Worm (Caenorhabditis elegans) whole organism, L2 larva: ENCODE measurements around the gene col-164.

Experiments
- C34F6.9 ChIP-seq: fragments of 150-350 bp; optimal IDR thresholded peaks from 2 replicates; lab custom pipeline; 2014; ENCODE audit warnings: missing biosample characterization, missing genetic modification characterization
- F13H6.1 ChIP-seq: sonication (generic microtip); optimal IDR thresholded peaks from 2 replicates; lab custom pipeline; 2016; ENCODE audit warnings: missing genetic modification characterization, missing compliant biosample characterization
- R02D3.7 ChIP-seq: fragments of 150-350 bp; optimal IDR thresholded peaks from 2 replicates; lab custom pipeline; 2014; ENCODE audit warnings: missing biosample characterization, missing genetic modification characterization
- ama-1 ChIP-seq: fragments of 150-350 bp; optimal IDR thresholded peaks from 2 replicates; lab custom pipeline; 2018; ENCODE audit warnings: inconsistent platforms
- crh-2 ChIP-seq: sonication (generic microtip); optimal IDR thresholded peaks from 2 replicates; lab custom pipeline; 2017; ENCODE audit warnings: missing biosample characterization, missing genetic modification characterization
- dmd-4 ChIP-seq: sonication (generic microtip); optimal IDR thresholded peaks from 2 replicates; lab custom pipeline; 2017; ENCODE audit warnings: missing biosample characterization, missing genetic modification characterization
- egl-27 ChIP-seq: sonication (generic microtip); optimal IDR thresholded peaks from 3 replicates; lab custom pipeline; 2017; ENCODE audit warnings: missing biosample characterization, missing genetic modification reagents, missing genetic modification characterization
- elt-1 ChIP-seq: fragments of 150-350 bp; optimal IDR thresholded peaks from 2 replicates; lab custom pipeline; 2014; ENCODE audit warnings: missing biosample characterization, missing genetic modification characterization
- fos-1 ChIP-seq: fragments of 150-350 bp; optimal IDR thresholded peaks from 2 replicates; lab custom pipeline; 2014; ENCODE audit warnings: missing biosample characterization, missing genetic modification characterization
- gmeb-1 ChIP-seq: fragments of 150-350 bp; optimal IDR thresholded peaks from 2 replicates; lab custom pipeline; 2014; ENCODE audit warnings: missing biosample characterization, missing genetic modification characterization
- lin-11 ChIP-seq: fragments of 150-350 bp; sonication (generic microtip); optimal IDR thresholded peaks from 2 replicates; lab custom pipeline; 2014; ENCODE audit warnings: missing biosample characterization, missing genetic modification characterization, inconsistent platforms, mixed read lengths
- lin-39 ChIP-seq: fragments of 150-350 bp; optimal IDR thresholded peaks from 2 replicates; lab custom pipeline; 2014; ENCODE audit warnings: missing biosample characterization, missing genetic modification reagents, missing genetic modification characterization
- mab-5 ChIP-seq: fragments of 150-350 bp; optimal IDR thresholded peaks from 2 replicates; lab custom pipeline; 2014; ENCODE audit warnings: missing biosample characterization, missing genetic modification characterization
- nhr-129 ChIP-seq: fragments of 150-350 bp; optimal IDR thresholded peaks from 2 replicates; lab custom pipeline; 2014; ENCODE audit warnings: missing biosample characterization, missing genetic modification characterization
- nhr-21 ChIP-seq: fragments of 150-350 bp; optimal IDR thresholded peaks from 2 replicates; lab custom pipeline; 2014; ENCODE audit warnings: missing biosample characterization, missing genetic modification characterization
- nhr-237 ChIP-seq: fragments of 150-350 bp; optimal IDR thresholded peaks from 2 replicates; lab custom pipeline; 2014; ENCODE audit warnings: missing biosample characterization, missing genetic modification characterization
- nhr-25 ChIP-seq: fragments of 150-350 bp; sonication (generic microtip); optimal IDR thresholded peaks from 3 replicates; lab custom pipeline; 2014; ENCODE audit warnings: missing biosample characterization, missing genetic modification characterization
- nhr-6 ChIP-seq: fragments of 150-350 bp; optimal IDR thresholded peaks from 2 replicates; lab custom pipeline; 2014; ENCODE audit warnings: missing biosample characterization, missing genetic modification characterization
- peb-1 ChIP-seq: fragments of 150-350 bp; optimal IDR thresholded peaks from 2 replicates; lab custom pipeline; 2014; ENCODE audit warnings: missing biosample characterization, missing genetic modification characterization
- sem-4 ChIP-seq: fragments of 150-350 bp; optimal IDR thresholded peaks from 2 replicates; lab custom pipeline; 2014; ENCODE audit warnings: missing biosample characterization, missing genetic modification reagents, missing genetic modification characterization
- skn-1 ChIP-seq: sonication (generic microtip); optimal IDR thresholded peaks from 2 replicates; lab custom pipeline; 2017; ENCODE audit warnings: missing biosample characterization, missing genetic modification characterization
- sma-3 ChIP-seq: sonication (generic microtip); optimal IDR thresholded peaks from 2 replicates; lab custom pipeline; 2016; ENCODE audit warnings: missing genetic modification reagents, missing genetic modification characterization, missing compliant biosample characterization
- sma-9 ChIP-seq, 2 experiments: fragments of 150-350 bp in 1 of 2; sonication (generic microtip) in 1 of 2; optimal IDR thresholded peaks; 2 replicates each; lab custom pipeline; 2014 to 2016; ENCODE audit warnings: missing genetic modification characterization in 2 of 2, mild to moderate bottlenecking in 1 of 2, missing biosample characterization in 1 of 2, missing compliant biosample characterization in 1 of 2, missing genetic modification reagents in 1 of 2, moderate library complexity in 1 of 2
- unc-39 ChIP-seq: fragments of 150-350 bp; optimal IDR thresholded peaks from 2 replicates; lab custom pipeline; 2014; ENCODE audit warnings: missing biosample characterization, missing genetic modification characterization
- unc-55 ChIP-seq: fragments of 150-350 bp; sonication (generic microtip); optimal IDR thresholded peaks from 3 replicates; lab custom pipeline; 2014; ENCODE audit warnings: missing biosample characterization, missing genetic modification reagents, missing genetic modification characterization
- zag-1 ChIP-seq: fragments of 150-350 bp; optimal IDR thresholded peaks from 2 replicates; lab custom pipeline; 2014; ENCODE audit warnings: missing biosample characterization, missing genetic modification characterization
- ztf-11 ChIP-seq: sonication (generic microtip); optimal IDR thresholded peaks from 2 replicates; lab custom pipeline; 2017; ENCODE audit warnings: missing biosample characterization, missing genetic modification characterization
- ztf-4 ChIP-seq: fragments of 150-350 bp; optimal IDR thresholded peaks from 2 replicates; lab custom pipeline; 2014; ENCODE audit warnings: missing biosample characterization, missing genetic modification characterization

col-164 gene

DNA sequence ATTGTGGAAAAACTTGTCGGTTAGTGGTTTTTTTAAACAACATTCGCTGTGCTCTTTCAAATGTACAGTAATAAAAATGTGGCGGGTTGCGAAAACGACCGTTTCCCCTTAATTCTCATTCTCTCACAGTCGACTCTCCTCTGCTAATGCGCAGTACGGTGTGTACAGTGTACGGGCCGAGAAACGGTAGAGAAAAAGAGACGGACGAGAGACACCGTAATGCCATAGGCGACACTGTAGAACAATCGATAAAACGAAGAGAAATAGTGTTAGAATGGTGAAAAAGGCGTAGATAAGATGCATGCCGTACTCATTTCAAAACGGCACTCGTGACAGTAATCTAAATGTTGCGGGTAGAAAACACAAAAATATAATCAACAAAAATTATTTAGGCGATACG is 2.8 kb upstream of the col-164 start:
- TF ChIP-seq gmeb-1 (tag; lab: Kevin White, UChicago) (peak; percentile 26), nhr-6 (tag; lab: Kevin White, UChicago) (no peak), F13H6.1 (tag; lab: Kevin White, UChicago) (peak; percentile 22), sma-9 (GFP tag; optimal IDR thresholded peaks at IDR 0.05; lab: Kevin White, UChicago) (peak; percentile 36), sma-9 (tag; optimal IDR thresholded peaks at IDR 0.05; lab: Kevin White, UChicago) (no peak), crh-2 (tag; lab: Kevin White, UChicago) (peak; percentile 33), fos-1 (tag; lab: Kevin White, UChicago) (peak; percentile 39), ztf-11 (tag; lab: Kevin White, UChicago) (no peak), skn-1 (no peak), nhr-25 (peak; percentile 33), C34F6.9 (tag; lab: Kevin White, UChicago) (peak; percentile 11), nhr-129 (tag; lab: Kevin White, UChicago) (peak; percentile 54), ama-1 (lab: Kevin White, UChicago) (no peak)

DNA sequence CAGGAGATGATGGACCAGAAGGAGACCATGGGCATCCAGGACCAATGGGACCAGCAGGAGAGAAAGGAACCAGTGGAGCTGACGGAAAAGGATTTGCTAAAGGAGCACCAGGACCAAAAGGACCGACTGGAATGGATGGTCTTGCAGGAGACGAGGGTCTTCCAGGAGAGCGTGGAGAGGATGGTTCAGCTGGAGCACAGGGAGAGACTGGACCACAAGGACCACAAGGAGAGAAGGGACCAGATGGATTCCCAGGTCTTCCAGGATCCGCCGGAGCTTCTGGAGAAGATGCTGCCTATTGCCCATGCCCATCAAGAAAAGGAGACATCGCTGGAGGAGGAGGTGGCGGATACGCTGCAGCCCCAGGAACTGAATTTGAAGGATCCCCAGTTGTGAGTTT is 825 bp downstream of the col-164 start:
- TF ChIP-seq lin-39 (tag; lab: Kevin White, UChicago) (no peak), sem-4 (no peak), R02D3.7 (tag; lab: Kevin White, UChicago) (no peak), nhr-237 (tag; lab: Kevin White, UChicago) (no peak), F13H6.1 (tag; lab: Kevin White, UChicago) (no peak), nhr-21 (tag; lab: Kevin White, UChicago) (no peak), peb-1 (no peak)

DNA sequence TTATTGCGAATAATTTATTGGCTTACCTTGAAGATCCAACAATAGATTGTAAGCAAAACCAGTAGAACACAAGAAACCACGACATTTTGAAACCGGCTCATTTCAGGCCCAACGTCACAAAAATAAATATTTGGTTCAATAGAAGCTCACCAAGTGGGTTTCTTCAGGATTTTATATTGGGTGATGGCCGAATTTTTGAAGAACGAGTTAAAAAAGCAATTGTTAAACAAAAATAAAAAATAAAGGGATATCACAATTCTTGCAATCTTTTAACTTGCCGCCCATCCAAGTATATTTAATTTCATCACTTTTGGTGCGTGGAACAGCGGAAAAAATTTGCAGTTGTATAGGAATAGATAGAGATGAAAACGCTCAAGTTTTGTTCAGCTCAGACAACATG is 3.5 kb downstream of the col-164 start, which contains the start of gene T21D9.2:
Gene T21D9.2, minus strand, starts transcription at position 101 of the 400 bp plus-strand sequence.
- no peak for TF ChIP-seq F13H6.1 (tag; lab: Kevin White, UChicago)
- no peak for TF ChIP-seq ztf-11 (tag; lab: Kevin White, UChicago)
- TF ChIP-seq C34F6.9 (tag; lab: Kevin White, UChicago), result no peak
- no peak for TF ChIP-seq skn-1
- TF ChIP-seq sma-3, result no peak
- no peak for TF ChIP-seq lin-11
- no peak for TF ChIP-seq nhr-129 (tag; lab: Kevin White, UChicago)
- no peak for TF ChIP-seq dmd-4 (tag; lab: Kevin White, UChicago)
- no peak for TF ChIP-seq sma-9 (GFP tag; optimal IDR thresholded peaks at IDR 0.05; lab: Kevin White, UChicago)
- TF ChIP-seq sma-9 (tag; optimal IDR thresholded peaks at IDR 0.05; lab: Kevin White, UChicago), result no peak
- TF ChIP-seq sem-4, result no peak

DNA sequence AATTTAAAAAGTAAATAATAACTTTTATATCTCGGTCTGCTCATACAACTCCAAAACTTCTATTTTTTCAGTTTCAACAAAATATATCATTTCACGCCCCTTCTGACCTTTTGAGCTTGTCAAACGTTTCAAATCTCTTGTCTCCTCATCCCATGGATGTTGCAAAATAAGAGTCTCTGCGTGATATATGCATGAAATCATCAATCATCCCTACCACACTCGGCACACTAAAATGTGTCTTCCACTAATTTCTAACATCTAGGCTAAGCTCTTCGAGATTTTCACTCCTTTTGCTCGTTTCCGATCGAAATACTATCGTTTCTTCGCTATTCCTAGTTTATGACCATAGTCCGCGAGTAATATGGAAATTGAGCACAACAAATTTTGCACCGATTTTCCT is 5.7 kb downstream of the col-164 start:
- TF ChIP-seq mab-5 (peak; percentile 57), ama-1 (lab: Kevin White, UChicago) (no peak), R02D3.7 (tag; lab: Kevin White, UChicago) (no peak), sem-4 (no peak), unc-55 (peak; percentile 13)

DNA sequence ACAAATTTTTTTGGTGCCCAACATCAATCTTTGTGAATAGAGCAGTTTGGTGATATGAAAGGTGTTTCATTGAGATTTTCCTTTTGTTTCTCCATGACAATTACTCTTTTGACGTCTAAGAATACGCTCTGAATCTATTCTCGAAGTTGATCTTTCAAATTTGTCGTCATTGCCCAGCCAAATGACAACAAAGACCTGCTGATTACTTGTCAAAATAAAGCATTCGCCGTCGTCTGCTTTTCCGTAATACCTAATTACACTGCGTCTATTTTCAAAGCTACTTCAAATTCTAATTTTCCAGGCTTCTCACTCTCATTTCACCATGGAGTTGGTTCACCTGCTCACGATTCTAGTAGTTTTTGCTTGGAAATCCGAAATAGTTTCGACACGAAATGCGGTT is 12.0 kb downstream of the col-164 start, which contains the start of gene F53B1.3:
Gene F53B1.3, plus strand, starts transcription at position 301 of the 400 bp plus-strand sequence.
- TF ChIP-seq nhr-237 (tag; lab: Kevin White, UChicago) (no peak), ztf-11 (tag; lab: Kevin White, UChicago) (no peak), zag-1 (no peak), elt-1 (tag; lab: Kevin White, UChicago) (no peak), ztf-4 (tag; lab: Kevin White, UChicago) (no peak), unc-39 (no peak), egl-27 (tag; lab: Kevin White, UChicago) (no peak)

DNA sequence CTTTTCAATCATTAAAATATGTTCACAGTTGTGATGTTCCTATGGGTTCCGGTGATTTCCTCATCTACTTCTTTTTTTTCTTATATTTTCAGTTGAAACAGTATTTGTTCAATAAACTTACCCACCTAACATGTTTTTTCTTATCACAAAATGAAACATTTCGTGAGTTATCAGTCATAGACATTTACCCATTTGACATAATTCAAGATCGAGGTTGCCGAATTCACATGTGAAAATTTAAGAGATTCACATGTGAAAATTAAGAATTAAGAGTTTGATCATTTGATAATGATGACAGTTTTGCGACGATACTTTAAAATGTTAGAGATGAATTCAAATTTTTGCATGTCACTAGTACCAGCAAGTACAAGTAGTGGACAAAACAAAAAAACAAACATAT is 14.1 kb downstream of the col-164 start:
- TF ChIP-seq gmeb-1 (tag; lab: Kevin White, UChicago), result peak; percentile 9
- TF ChIP-seq crh-2 (tag; lab: Kevin White, UChicago), result peak; percentile 35
- no peak for TF ChIP-seq dmd-4 (tag; lab: Kevin White, UChicago)
- peak; percentile 62 for TF ChIP-seq sma-9 (GFP tag; optimal IDR thresholded peaks at IDR 0.05; lab: Kevin White, UChicago)
- TF ChIP-seq sma-9 (tag; optimal IDR thresholded peaks at IDR 0.05; lab: Kevin White, UChicago), result no peak
- peak; percentile 81 for TF ChIP-seq fos-1 (tag; lab: Kevin White, UChicago)
- peak; percentile 8 for TF ChIP-seq nhr-129 (tag; lab: Kevin White, UChicago)

DNA sequence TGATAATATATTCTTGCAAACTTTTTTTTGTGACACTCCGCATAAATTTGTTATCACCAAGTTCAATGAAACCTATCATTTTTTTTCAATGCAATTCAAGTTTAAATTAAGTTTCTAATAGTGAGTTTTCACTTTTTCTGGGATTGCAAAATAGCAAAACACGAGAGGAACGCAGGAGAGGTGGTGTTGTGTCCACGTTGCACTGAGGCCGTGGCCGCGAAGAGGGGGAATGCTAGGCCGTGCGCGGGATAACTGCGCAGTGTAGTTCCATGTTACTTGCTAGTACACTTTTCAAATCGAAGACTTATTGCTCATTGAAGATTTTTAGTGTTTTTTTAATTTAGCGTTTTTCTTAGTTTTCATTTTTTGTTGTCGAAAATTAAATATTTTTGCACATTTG is 14.9 kb downstream of the col-164 start:
- TF ChIP-seq crh-2 (tag; lab: Kevin White, UChicago), result peak; percentile 4
- TF ChIP-seq ztf-4 (tag; lab: Kevin White, UChicago), result no peak
- TF ChIP-seq nhr-237 (tag; lab: Kevin White, UChicago), result no peak
- TF ChIP-seq fos-1 (tag; lab: Kevin White, UChicago), result peak; percentile 41
